Fruit fly (Drosophila melanogaster): ENCODE data around the gene Rbp6.

The Rbp6 gene

DNA sequence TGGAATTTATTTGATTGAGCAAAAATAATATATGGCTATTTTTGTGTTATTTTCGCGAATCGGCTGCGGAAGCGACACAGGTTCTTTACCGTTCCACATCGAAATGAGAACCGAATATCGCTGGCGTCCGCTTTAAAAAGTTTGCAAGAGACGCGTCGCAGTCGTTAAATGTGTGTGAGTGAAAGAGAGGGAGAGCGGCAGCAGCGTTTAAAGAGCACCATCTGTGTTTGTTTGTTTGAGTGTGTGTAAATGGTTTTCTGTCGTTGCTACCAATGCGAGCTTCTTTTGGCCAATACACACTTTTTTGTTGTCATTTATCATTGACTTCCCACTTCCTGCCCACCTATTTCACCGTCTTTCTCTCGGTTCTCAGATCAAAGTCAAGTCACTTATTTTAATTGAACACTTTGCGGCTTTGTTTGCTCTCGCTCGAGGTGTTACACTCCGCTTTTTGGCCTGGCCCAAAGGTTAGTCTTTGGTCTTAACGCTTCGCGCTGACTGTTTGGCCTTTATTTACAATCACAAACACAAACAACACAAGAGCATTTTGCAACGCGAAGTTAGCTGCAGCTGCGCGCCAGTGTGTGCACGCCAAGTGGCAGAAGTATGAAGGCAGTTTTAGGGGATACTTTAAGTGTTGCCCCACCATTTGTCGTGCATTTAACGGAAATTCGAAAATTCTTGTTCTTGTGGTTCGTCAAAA, 225.8 kb downstream of the Rbp6 start, which contains the start of gene CG3764 (continued):
- TF ChIP-seq Ets96B (tag; optimal IDR thresholded peaks at IDR 0.05): no peak
- peak; percentile 60 for TF ChIP-seq topi (GFP tag; optimal IDR thresholded peaks at IDR 0.05)
- TF ChIP-seq CG8319 (GFP tag; optimal IDR thresholded peaks at IDR 0.05): peak; percentile 25
- TF ChIP-seq CG9139 (GFP tag; optimal IDR thresholded peaks at IDR 0.05): peak; percentile 37
- peak; percentile 30 for TF ChIP-seq vri (GFP tag; optimal IDR thresholded peaks at IDR 0.05)
- TF ChIP-seq CG4318 (GFP tag; optimal IDR thresholded peaks at IDR 0.05): no peak
- TF ChIP-seq CG6276 (GFP tag; optimal IDR thresholded peaks at IDR 0.05): no peak
- TF ChIP-seq CG6163 (GFP tag; IDR thresholded peaks at IDR 0.05): peak; percentile 70
- peak; percentile 73 to 78 for TF ChIP-seq ss (GFP tag; optimal IDR thresholded peaks at IDR 0.05)
- peak; percentile 49 for TF ChIP-seq Hr39 (GFP tag; optimal IDR thresholded peaks at IDR 0.05)
- TF ChIP-seq Eip78C (GFP tag): peak; percentile 74
- TF ChIP-seq CG7368 (GFP tag; optimal IDR thresholded peaks at IDR 0.05): peak; percentile 51
- no peak for TF ChIP-seq dac (GFP tag; optimal IDR thresholded peaks at IDR 0.05)
- peak; percentile 49 for TF ChIP-seq Sox102F (GFP tag; optimal IDR thresholded peaks at IDR 0.05)
- TF ChIP-seq CG10669 (GFP tag; optimal IDR thresholded peaks at IDR 0.05): peak; percentile 53
- TF ChIP-seq CG6854 (GFP tag; optimal IDR thresholded peaks at IDR 0.05): peak; percentile 81
- peak; percentile 42 for TF ChIP-seq CG16779 (tag; optimal IDR thresholded peaks at IDR 0.05)
- peak; percentile 69 for TF ChIP-seq CG6808 (GFP tag; optimal IDR thresholded peaks at IDR 0.05)
- TF ChIP-seq fd85E (GFP tag; optimal IDR thresholded peaks at IDR 0.05): no peak
- peak; percentile 35 for TF ChIP-seq CG1621 (tag; optimal IDR thresholded peaks at IDR 0.05)
- no peak for TF ChIP-seq Hr38 (GFP tag; optimal IDR thresholded peaks at IDR 0.05)
- TF ChIP-seq CG6792 (GFP tag; optimal IDR thresholded peaks at IDR 0.05): peak; percentile 33
- TF ChIP-seq Hr4 (GFP tag; optimal IDR thresholded peaks at IDR 0.05): no peak
- TF ChIP-seq CG8632 (GFP tag; optimal IDR thresholded peaks at IDR 0.05): peak; percentile 40
- peak; percentile 68 for TF ChIP-seq Met (GFP tag; optimal IDR thresholded peaks at IDR 0.05)
- TF ChIP-seq CG32006 (GFP tag; optimal IDR thresholded peaks at IDR 0.05): peak; percentile 6
- peak; percentile 68 for TF ChIP-seq Blimp-1 (GFP tag; optimal IDR thresholded peaks at IDR 0.05)

DNA sequence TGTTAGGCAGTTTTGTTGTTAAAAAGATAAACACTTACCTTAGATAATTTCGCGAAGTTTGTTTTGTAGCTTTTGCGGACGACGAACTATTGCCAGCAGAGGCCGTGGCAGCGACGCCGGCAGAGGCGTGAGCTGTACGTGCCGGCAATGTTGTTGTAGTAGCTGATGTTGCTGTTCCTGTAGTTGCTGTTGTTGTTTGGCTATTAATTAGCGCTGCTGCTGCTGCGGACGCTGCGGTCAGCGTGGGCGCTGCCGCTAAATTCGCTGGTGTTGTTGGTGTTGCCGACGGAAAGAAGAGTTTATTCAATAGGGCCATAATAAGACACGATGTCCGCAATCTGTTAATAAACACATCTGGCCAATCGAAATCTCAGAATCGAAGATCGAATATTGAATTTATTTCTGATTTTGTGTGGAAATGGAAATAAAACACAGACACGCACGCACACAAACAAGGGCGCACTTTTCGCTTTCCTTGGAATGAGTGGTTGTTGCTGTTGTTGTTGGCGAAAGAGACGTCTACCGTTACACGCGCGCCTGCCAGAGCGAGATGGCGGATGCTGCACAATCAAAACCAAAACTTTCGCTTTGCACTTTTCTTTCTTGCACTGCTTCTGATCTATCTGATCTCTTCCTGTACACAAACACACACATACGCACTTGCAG, 226.5 kb downstream of the Rbp6 start:
- TF ChIP-seq eg (GFP tag; IDR thresholded peaks at IDR 0.05): no peak
- TF ChIP-seq vri (GFP tag; optimal IDR thresholded peaks at IDR 0.05): no peak
- no peak; the same call in 2 of the 3 replicates for TF ChIP-seq CG6163 (GFP tag; IDR thresholded peaks at IDR 0.05)
- TF ChIP-seq Blimp-1 (GFP tag; optimal IDR thresholded peaks at IDR 0.05): peak; percentile 98
- no peak for TF ChIP-seq lz (GFP tag; optimal IDR thresholded peaks at IDR 0.05)
- peak; percentile 93 for TF ChIP-seq svp (GFP tag)
- TF ChIP-seq CG6276 (GFP tag; optimal IDR thresholded peaks at IDR 0.05): peak; percentile 11
- peak; percentile 16 for TF ChIP-seq Lpt (GFP tag; optimal IDR thresholded peaks at IDR 0.05)
- no peak for TF ChIP-seq CG11902 (GFP tag; optimal IDR thresholded peaks at IDR 0.05)

DNA sequence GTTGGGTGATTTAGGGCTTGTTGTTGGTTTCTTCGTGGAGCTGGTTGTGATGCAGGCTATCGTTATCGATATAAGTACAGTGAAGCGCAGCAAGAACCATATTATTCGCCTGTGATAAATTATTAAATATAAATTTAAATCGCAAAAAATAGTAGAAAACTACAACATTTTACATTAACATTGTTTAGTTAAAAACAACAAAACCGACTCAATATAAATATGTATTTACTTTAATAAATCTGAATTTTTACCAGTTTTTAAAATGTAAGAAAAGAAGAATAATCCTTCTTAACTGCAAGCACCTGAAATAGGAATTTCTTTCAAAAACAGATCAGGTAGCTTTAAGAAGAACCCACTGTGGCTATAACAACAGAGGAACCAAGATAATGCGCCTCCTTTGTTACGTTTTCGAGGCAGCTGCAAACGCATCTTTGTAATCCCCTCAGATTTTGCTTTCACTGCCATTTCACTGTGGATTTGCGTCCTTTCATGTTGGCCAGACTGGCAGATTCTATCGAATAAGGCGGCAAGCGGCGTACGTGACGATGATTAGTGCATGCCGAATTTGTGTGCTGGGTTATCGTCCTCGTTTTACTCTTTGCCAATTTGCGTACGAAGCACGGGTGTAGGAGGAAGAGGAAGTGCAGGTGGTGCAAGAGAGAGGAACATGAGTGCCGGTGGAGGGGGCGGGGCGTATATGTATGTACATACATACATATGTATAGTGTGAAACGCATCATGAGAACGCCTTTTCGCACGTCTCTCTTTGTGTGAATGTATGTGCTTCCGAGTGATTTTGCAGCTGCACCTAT, 227.3 kb downstream of the Rbp6 start:
- TF ChIP-seq ss (GFP tag; optimal IDR thresholded peaks at IDR 0.05) (peak in 1 of 2 experiments; percentile 18), Eip75B (GFP tag; optimal IDR thresholded peaks at IDR 0.05) (no peak), CG10669 (GFP tag; optimal IDR thresholded peaks at IDR 0.05) (no peak), dsx (GFP tag; optimal IDR thresholded peaks at IDR 0.05; ENCODE audit: poor library complexity, severe bottlenecking) (no peak), achi (GFP tag; optimal IDR thresholded peaks at IDR 0.05) (no peak), Ets96B (tag; optimal IDR thresholded peaks at IDR 0.05) (no peak), salr (GFP tag; optimal IDR thresholded peaks at IDR 0.05) (peak in 1 of 2 experiments; percentile 67), topi (GFP tag; optimal IDR thresholded peaks at IDR 0.05) (peak; percentile 28), fd85E (GFP tag; optimal IDR thresholded peaks at IDR 0.05) (peak; percentile 17), CG8632 (GFP tag; optimal IDR thresholded peaks at IDR 0.05) (peak; percentile 42), CG6276 (GFP tag; optimal IDR thresholded peaks at IDR 0.05) (no peak), Met (GFP tag; optimal IDR thresholded peaks at IDR 0.05) (peak; percentile 36), dac (GFP tag; optimal IDR thresholded peaks at IDR 0.05) (no peak), Lpt (GFP tag; optimal IDR thresholded peaks at IDR 0.05) (no peak), Hr38 (GFP tag; optimal IDR thresholded peaks at IDR 0.05) (no peak), CG9139 (GFP tag; optimal IDR thresholded peaks at IDR 0.05) (no peak), eg (GFP tag; IDR thresholded peaks at IDR 0.05) (no peak), Sox14 (GFP tag; optimal IDR thresholded peaks at IDR 0.05) (peak; percentile 34), CG34406 (GFP tag; optimal IDR thresholded peaks at IDR 0.05) (peak; percentile 30), Blimp-1 (GFP tag; optimal IDR thresholded peaks at IDR 0.05) (no peak), CG11902 (GFP tag; optimal IDR thresholded peaks at IDR 0.05) (no peak), Eip78C (GFP tag) (peak; percentile 83), Sox15 (GFP tag; optimal IDR thresholded peaks at IDR 0.05) (peak; percentile 21), CG10631 (GFP tag; optimal IDR thresholded peaks at IDR 0.05) (peak; percentile 65), vri (GFP tag; optimal IDR thresholded peaks at IDR 0.05) (peak; percentile 66), CG6163 (GFP tag; IDR thresholded peaks at IDR 0.05) (peak; percentile 29; the same call in 2 of the 3 replicates), CG11762 (GFP tag; optimal IDR thresholded peaks at IDR 0.05; ENCODE audit: insufficient read depth) (peak; percentile 21)
